Worm (Caenorhabditis elegans): Measurements from ENCODE around the gene R02E12.12.
A peak's percentile ranks its signal among the peaks of the same experiment; 100 is the strongest.

Gene R02E12.12

DNA sequence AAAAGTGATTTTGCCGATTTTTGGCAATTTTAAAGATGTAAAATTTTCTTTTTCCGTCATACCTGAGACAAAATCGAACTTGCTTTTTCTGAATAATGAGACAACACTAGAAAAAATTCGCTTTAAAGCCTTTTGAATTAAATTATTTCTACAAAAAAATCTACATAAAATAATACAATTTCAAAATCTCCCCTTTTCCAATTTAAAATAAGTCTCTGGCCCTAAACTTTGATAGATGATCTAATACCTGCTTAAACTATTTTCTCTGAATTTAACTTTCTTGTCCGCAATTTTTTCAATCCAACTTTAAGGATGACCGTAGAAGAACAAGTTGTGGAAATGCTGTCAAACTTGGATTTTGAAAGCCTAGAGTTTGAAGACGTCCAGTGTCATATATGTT lies at the start of gene R02E12.12:
TSS of gene R02E12.12 (plus strand) at position 301 of the 400 bp plus-strand sequence.
- TF ChIP-seq npax-4 (tag; optimal IDR thresholded peaks at IDR 0.05) (no peak), ceh-48 (tag; optimal IDR thresholded peaks at IDR 0.05) (no peak), sox-4 (tag; optimal IDR thresholded peaks at IDR 0.05) (no peak), unc-55 (GFP tag; optimal IDR thresholded peaks at IDR 0.05) (no peak), pha-2 (tag; optimal IDR thresholded peaks at IDR 0.05) (no peak), tbx-2 (tag; optimal IDR thresholded peaks at IDR 0.05) (no peak)

DNA sequence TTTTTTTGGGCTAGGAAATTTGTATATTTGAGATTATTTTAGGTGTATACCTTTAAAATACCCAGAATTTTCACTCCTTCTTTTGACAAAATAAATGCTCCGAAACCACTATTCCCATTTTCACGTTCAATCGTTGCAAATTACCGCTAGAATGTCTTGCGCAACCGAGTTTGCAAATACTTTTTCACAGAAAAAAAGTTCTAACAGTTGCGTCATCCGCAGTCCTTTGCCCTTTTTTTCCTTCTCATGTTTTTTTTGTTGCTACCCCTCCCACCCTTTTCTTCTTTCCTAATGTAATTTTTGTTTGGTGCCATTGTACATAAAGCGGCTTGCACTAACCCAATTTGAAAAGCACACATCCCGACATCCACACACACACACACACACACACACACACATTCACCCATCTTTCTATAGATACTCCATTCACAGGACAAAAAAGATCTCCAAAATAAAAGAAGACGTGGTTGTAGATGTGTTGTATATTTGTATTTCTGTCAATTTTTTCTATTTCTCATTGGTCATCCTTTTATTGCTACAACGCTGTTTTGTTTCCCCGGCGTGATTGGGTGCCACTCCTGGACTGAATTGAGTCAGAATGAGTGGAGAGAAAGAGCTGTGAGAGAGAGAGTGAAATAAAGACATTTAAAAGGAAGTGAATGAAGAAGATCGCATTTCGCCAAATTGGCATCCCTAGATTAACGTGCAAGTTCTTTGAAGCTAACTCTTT lies 45.7 kb upstream of the R02E12.12 start:
- TF ChIP-seq unc-42 (tag; optimal IDR thresholded peaks at IDR 0.05) (peak; percentile 99), ceh-31 (tag; optimal IDR thresholded peaks at IDR 0.05) (peak; percentile 47), ceh-30 (tag; optimal IDR thresholded peaks at IDR 0.05) (no peak)

DNA sequence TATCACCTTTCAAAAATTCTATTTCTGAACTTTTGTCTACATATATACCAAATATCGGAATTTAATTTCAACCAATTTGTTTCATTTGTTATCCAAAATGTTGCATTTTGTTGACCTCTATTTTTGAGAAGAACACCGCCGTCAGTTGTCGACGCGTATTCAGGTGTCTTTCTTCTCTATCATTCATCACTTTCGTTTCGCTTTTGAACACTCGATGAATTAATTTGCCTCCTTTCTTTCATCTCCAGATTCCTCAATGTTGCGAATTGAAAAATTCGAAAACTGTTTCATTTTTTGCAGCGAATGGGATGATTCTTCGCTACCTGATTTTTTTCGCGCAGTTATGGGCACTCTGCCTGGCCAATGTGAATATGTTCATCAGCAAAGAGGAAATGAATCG lies 45.1 kb upstream of the R02E12.12 start, which contains the start of gene lin-18:
TSS of gene lin-18 (plus strand) at position 301 of the 400 bp plus-strand sequence.
- peak; percentile 11 for TF ChIP-seq unc-55 (GFP tag; optimal IDR thresholded peaks at IDR 0.05)
- no peak for TF ChIP-seq nfya-1 (tag; optimal IDR thresholded peaks at IDR 0.05)
- TF ChIP-seq K09A11.1 (tag; optimal IDR thresholded peaks at IDR 0.05; ENCODE audit: insufficient read depth), result no peak
- TF ChIP-seq hlh-13 (GFP tag; optimal IDR thresholded peaks at IDR 0.05), result no peak
- TF ChIP-seq pqm-1 (tag; optimal IDR thresholded peaks at IDR 0.05), result no peak

DNA sequence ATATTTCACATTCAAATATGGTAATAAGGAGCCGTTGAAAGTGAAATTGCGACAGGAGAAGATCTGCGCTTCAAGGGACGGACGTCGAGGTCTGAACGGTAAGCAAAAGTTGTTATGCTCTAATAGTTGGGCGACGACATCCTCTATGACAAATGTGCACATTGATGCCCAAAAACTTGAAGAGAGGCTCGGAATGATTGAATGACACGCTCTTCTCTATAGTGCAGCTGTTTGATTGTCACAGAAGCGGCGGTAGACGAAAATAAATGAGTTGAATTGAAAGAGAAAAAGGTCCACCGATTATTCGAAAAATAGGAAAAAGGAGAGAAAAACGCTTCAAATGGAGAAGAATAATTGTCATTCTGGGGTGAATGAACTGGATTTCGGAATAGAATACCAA lies 44.1 kb upstream of the R02E12.12 start:
- TF ChIP-seq ceh-45 (GFP tag; IDR thresholded peaks at IDR 0.05), result no peak
- no peak for TF ChIP-seq fax-1 (tag; optimal IDR thresholded peaks at IDR 0.05)
- no peak for TF ChIP-seq rnt-1 (tag; optimal IDR thresholded peaks at IDR 0.05)
- TF ChIP-seq F13H6.1 (tag; optimal IDR thresholded peaks at IDR 0.05), result no peak
- no peak for TF ChIP-seq fkh-10 (GFP tag; optimal IDR thresholded peaks at IDR 0.05)
- TF ChIP-seq pha-2 (tag; optimal IDR thresholded peaks at IDR 0.05), result no peak
- no peak for TF ChIP-seq ref-2 (tag; optimal IDR thresholded peaks at IDR 0.05)
- TF ChIP-seq unc-55 (GFP tag; optimal IDR thresholded peaks at IDR 0.05), result peak; percentile 78
- TF ChIP-seq hlh-15 (tag; optimal IDR thresholded peaks at IDR 0.05), result no peak

DNA sequence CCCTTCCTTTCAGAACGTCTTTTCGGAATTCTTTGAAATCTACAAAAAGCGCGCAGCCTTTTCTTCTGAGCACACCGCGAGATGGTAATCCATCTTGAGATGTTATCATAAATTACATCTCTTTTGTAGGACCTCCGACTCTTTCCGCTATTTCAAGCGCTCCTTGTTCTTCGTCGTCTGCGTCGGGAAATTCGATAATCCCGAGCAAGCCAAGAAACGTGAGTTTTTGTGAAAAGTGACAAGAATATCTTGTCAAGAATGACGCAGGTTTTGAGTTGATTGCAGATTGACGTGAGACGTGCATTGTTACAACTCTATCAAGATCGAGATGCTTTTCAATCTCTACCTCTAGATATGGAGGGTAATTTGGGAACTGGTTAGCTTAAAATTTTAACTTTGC lies 43.0 kb upstream of the R02E12.12 start:
- no peak for TF ChIP-seq ceh-22 (tag; optimal IDR thresholded peaks at IDR 0.05)
- peak; percentile 75 for TF ChIP-seq unc-55 (GFP tag; optimal IDR thresholded peaks at IDR 0.05)

DNA sequence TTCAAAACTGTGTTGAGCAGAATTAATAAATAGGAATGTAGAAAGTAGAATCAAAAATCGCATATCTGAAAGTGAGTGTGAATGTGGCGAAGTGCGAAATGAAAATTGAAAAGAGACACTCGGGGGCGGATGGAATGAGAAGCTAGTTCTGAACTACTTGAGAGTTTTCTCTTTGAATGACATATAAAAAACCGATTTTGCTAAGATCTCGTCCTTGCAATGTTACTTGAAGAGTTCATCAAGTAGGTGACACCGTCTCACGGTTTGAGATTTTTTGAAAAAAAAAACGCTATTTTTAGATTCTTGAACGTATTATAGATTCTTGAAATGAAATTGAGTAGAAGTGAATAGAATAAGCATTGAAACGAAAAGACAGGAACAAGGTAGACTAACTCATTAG lies 37.0 kb upstream of the R02E12.12 start, which contains the start of gene C16B8.2:
TSS of gene C16B8.2 (minus strand) at position 101 of the 400 bp plus-strand sequence.
- TF ChIP-seq lim-6 (tag; optimal IDR thresholded peaks at IDR 0.05), result no peak
- TF ChIP-seq pros-1 (tag; optimal IDR thresholded peaks at IDR 0.05), result no peak
- TF ChIP-seq ztf-16 (tag; optimal IDR thresholded peaks at IDR 0.05), result no peak
- TF ChIP-seq syd-9 (tag; optimal IDR thresholded peaks at IDR 0.05), result no peak
- TF ChIP-seq hlh-15 (tag; optimal IDR thresholded peaks at IDR 0.05), result no peak
- TF ChIP-seq ceh-24 (tag; optimal IDR thresholded peaks at IDR 0.05), result no peak
- no peak for TF ChIP-seq C08G9.2 (tag; optimal IDR thresholded peaks at IDR 0.05)
- no peak for TF ChIP-seq K02D7.2 (tag; optimal IDR thresholded peaks at IDR 0.05)
- no peak for TF ChIP-seq dve-1 (tag; optimal IDR thresholded peaks at IDR 0.05)
- no peak for TF ChIP-seq fkh-6 (tag; optimal IDR thresholded peaks at IDR 0.05)
- TF ChIP-seq fkh-10 (GFP tag; optimal IDR thresholded peaks at IDR 0.05), result no peak

All from whole organism, late embryonic.